Fruit fly (Drosophila melanogaster) whole organism, adult: ENCODE results near the gene CG15269.

ENCODE experiments used
- CG11617 ChIP-seq: fragments of 200-800 bp; sonication (Bioruptor generic); optimal IDR thresholded peaks from 2 replicates; lab custom pipeline; 2017; ENCODE audit warnings: mild to moderate bottlenecking, missing biosample characterization, missing genetic modification reagents, missing genetic modification characterization
- CG12768 ChIP-seq: fragments of 200-800 bp; sonication (Bioruptor generic); optimal IDR thresholded peaks from 2 replicates; lab custom pipeline; 2017; ENCODE audit warnings: missing biosample characterization, missing genetic modification characterization, mild to moderate bottlenecking, moderate library complexity, missing genetic modification reagents
- CG14711 ChIP-seq: fragments of 200-800 bp; sonication (Bioruptor generic); optimal IDR thresholded peaks from 2 replicates; lab custom pipeline; 2018; ENCODE audit warnings: missing biosample characterization, mild to moderate bottlenecking, missing genetic modification characterization, moderate library complexity
- CG1620 ChIP-seq: fragments of 200-800 bp; sonication (Bioruptor generic); optimal IDR thresholded peaks from 2 replicates; lab custom pipeline; 2016; ENCODE audit warnings: missing biosample characterization, missing genetic modification characterization
- CG33017 ChIP-seq: fragments of 200-800 bp; sonication (Bioruptor generic); optimal IDR thresholded peaks from 2 replicates; lab custom pipeline; 2018; ENCODE audit warnings: missing biosample characterization, mild to moderate bottlenecking, missing genetic modification characterization, moderate library complexity
- CG5204 ChIP-seq: fragments of 200-800 bp; sonication (Bioruptor generic); optimal IDR thresholded peaks from 2 replicates; lab custom pipeline; 2016; ENCODE audit warnings: missing biosample characterization, missing genetic modification characterization
- CG7101 ChIP-seq: fragments of 200-800 bp; sonication (Bioruptor generic); optimal IDR thresholded peaks from 2 replicates; lab custom pipeline; 2018; ENCODE audit warnings: missing biosample characterization, mild to moderate bottlenecking, missing genetic modification characterization, moderate library complexity
- Clk ChIP-seq: fragments of 200-800 bp; sonication (Bioruptor generic); optimal IDR thresholded peaks from 2 replicates; lab custom pipeline; 2017; ENCODE audit warnings: missing biosample characterization, missing genetic modification characterization
- Hr96 ChIP-seq: fragments of 200-800 bp; sonication (Bioruptor generic); optimal IDR thresholded peaks from 2 replicates; lab custom pipeline; 2016; ENCODE audit warnings: missing biosample characterization, missing genetic modification characterization
- bab1 ChIP-seq: fragments of 200-800 bp; sonication (Bioruptor generic); optimal IDR thresholded peaks from 3 replicates; lab custom pipeline; 2019; ENCODE audit warnings: missing biosample characterization, mild to moderate bottlenecking, missing genetic modification characterization, moderate library complexity
- cic ChIP-seq: fragments of 200-800 bp; sonication (Bioruptor generic); optimal IDR thresholded peaks from 2 replicates; lab custom pipeline; 2017; ENCODE audit warnings: missing biosample characterization, mild to moderate bottlenecking, missing genetic modification characterization, moderate library complexity
- cnc ChIP-seq, 2 experiments: fragments of >200 bp; optimal IDR thresholded peaks; 2 replicates each; lab custom pipeline; 2017
- tj ChIP-seq: fragments of 200-800 bp; sonication (Bioruptor generic); optimal IDR thresholded peaks from 3 replicates; lab custom pipeline; 2017; ENCODE audit warnings: missing biosample characterization, mild to moderate bottlenecking, missing genetic modification characterization, moderate library complexity
- toe ChIP-seq: fragments of 200-800 bp; sonication (Bioruptor generic); optimal IDR thresholded peaks from 2 replicates; lab custom pipeline; 2016; ENCODE audit warnings: missing biosample characterization, missing genetic modification characterization

dm6 chr2L:15118507-15118906, 9.3 kb downstream of the CG15269 start:
- TF ChIP-seq CG12768 (GFP tag; lab: Kevin White, UChicago) (no peak), CG33017 (tag; lab: Kevin White, UChicago) (no peak), toe (GFP tag; lab: Kevin White, UChicago) (no peak), cnc (optimal IDR thresholded peaks at IDR 0.05; lab: Kevin White, UChicago) (no peak), CG7101 (no peak), Clk (GFP tag; lab: Kevin White, UChicago) (no peak), CG11617 (GFP tag; lab: Kevin White, UChicago) (no peak), CG5204 (GFP tag; lab: Kevin White, UChicago) (no peak), tj (no peak), CG14711 (tag; lab: Kevin White, UChicago) (no peak), cic (GFP tag; lab: Kevin White, UChicago) (no peak), bab1 (no peak), CG1620 (GFP tag; lab: Kevin White, UChicago) (no peak), Hr96 (no peak)
